Worm (Caenorhabditis elegans) whole organism, L4 larva: ENCODE data around the gene sdz-7.

Experiments
- ZK546.5 ChIP-seq, 2 experiments: sonication (generic microtip); optimal IDR thresholded peaks; 2 replicates each; lab custom pipeline; 2017; ENCODE audit warnings: missing biosample characterization in 2 of 2, missing genetic modification characterization in 2 of 2
- ceh-28 ChIP-seq: fragments of 150-350 bp; optimal IDR thresholded peaks from 2 replicates; lab custom pipeline; 2014; ENCODE audit warnings: missing biosample characterization, missing genetic modification reagents, missing genetic modification characterization
- mes-2 ChIP-seq: sonication (generic microtip); optimal IDR thresholded peaks from 2 replicates; lab custom pipeline; 2016; ENCODE audit warnings: missing genotype, mild to moderate bottlenecking, missing genetic modification characterization, missing compliant biosample characterization; ENCODE audit not compliant: poor library complexity, severe bottlenecking
- nhr-25 ChIP-seq: sonication (generic microtip); optimal IDR thresholded peaks from 2 replicates; lab custom pipeline; 2017; ENCODE audit warnings: missing genetic modification characterization, mild to moderate bottlenecking, missing compliant biosample characterization, antibody characterized with exemption, moderate library complexity, borderline replicate concordance; ENCODE audit not compliant: insufficient read depth
- snpc-4 ChIP-seq: fragments of 150-350 bp; optimal IDR thresholded peaks from 2 replicates; lab custom pipeline; 2014; ENCODE audit warnings: missing biosample characterization, missing genetic modification characterization
- unc-62 ChIP-seq, 3 experiments: fragments of 150-350 bp in 1 of 3; sonication (generic microtip); optimal IDR thresholded peaks in 2 of 3; peaks in 1 of 3; 1 replicate in 1 of 3; 2 replicates in 2 of 3; lab custom pipeline; 2014 to 2017; ENCODE audit warnings: missing biosample characterization in 3 of 3, missing genetic modification characterization in 3 of 3, missing genetic modification reagents in 3 of 3, missing genotype in 1 of 3

DNA sequence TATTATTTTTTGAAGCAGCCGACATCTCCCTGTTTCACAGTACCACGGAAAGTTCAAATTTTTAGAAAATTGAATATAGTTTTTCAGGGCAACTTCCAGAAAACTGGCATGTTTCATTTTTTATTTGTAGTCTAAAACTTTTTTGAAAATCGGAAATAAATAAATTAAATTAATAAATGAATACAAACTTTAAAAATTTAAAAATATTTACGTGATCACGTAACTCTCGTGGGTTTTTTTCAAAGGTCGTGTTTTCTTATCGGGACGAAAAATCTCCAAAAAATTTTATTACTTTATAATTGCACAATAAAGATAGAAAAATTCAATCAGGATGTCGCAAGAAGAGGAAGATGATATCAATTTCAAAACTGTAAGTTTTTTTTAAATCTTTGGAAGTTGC, 33.9 kb upstream of the sdz-7 start, which contains the start of gene F53C3.1:
- TF ChIP-seq snpc-4 (tag; lab: Kevin White, UChicago) = no peak
- TF ChIP-seq ZK546.5 (tag; optimal IDR thresholded peaks at IDR 0.05; lab: Kevin White, UChicago) = no peak
- TF ChIP-seq mes-2 (tag; lab: Kevin White, UChicago) = no peak
- TF ChIP-seq ceh-28 (tag; lab: Kevin White, UChicago) = no peak
- TF ChIP-seq nhr-25 (tag; lab: Kevin White, UChicago) = no peak
- TF ChIP-seq unc-62 (GFP tag; optimal IDR thresholded peaks at IDR 0.05 in 1 of 2; lab: Kevin White, UChicago) = no peak
- TF ChIP-seq unc-62 (tag; optimal IDR thresholded peaks at IDR 0.05; lab: Kevin White, UChicago) = no peak
